Worm (Caenorhabditis elegans): Measurements from ENCODE around the gene R04D3.2.

DNA sequence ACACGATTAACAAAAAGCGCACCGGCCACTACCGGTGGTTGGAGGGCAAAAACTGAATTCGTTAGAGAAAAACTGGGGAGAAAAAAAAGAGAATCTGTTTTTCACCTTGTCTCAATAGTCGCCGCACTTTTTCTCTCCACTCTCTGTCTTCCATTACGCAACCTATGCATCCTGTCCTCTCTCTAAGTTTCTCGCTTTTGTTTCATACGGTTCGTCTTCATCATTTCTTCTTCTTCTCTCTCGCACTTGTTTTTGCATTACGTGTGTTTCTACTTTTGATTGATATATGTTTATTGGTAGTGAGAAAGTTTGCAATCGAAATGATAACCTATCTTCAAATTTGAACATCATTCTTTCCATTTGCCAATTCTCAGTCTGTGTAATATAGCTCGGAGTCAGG lies 34.1 kb upstream of the R04D3.2 start:
- TF ChIP-seq him-1 (tag; optimal IDR thresholded peaks at IDR 0.05) = no peak
- no peak for TF ChIP-seq W03F9.2 (tag; optimal IDR thresholded peaks at IDR 0.05)
